Worm (Caenorhabditis elegans) whole organism, L4/young adult: ENCODE measurements around the gene R02D5.3.

Experiments used
- dao-5 ChIP-seq: sonication (generic microtip); optimal IDR thresholded peaks from 2 replicates; lab custom pipeline; 2016; ENCODE audit warnings: missing genotype, missing genetic modification characterization, moderate library complexity, missing compliant biosample characterization
- him-1 ChIP-seq: sonication (generic microtip); optimal IDR thresholded peaks from 2 replicates; lab custom pipeline; 2016; ENCODE audit warnings: missing genotype, missing genetic modification reagents, missing genetic modification characterization, missing compliant biosample characterization

- TF ChIP-seq him-1 (tag; lab: Kevin White, UChicago) (no peak), dao-5 (tag; lab: Kevin White, UChicago) (no peak)
Observed at ce11 chrV:14468196-14468874, 14.6 kb upstream of the R02D5.3 start, which contains the start of gene srz-97.
